Fruit fly (Drosophila melanogaster) Kc167 (cell line): ENCODE data around the gene CG5274.

Experiments used
- Myc ChIP-seq: fragments of >200 bp; optimal IDR thresholded peaks from 2 replicates; lab custom pipeline; 2017; ENCODE audit warnings: missing external identifiers
- Sin3A ChIP-seq: fragments of >200 bp; optimal IDR thresholded peaks from 2 replicates; lab custom pipeline; 2018; ENCODE audit warnings: missing external identifiers
- h ChIP-seq: fragments of >200 bp; optimal IDR thresholded peaks from 3 replicates; lab custom pipeline; 2018; ENCODE audit warnings: missing external identifiers
- insv ChIP-seq: fragments of >200 bp; optimal IDR thresholded peaks from 3 replicates; lab custom pipeline; 2018; ENCODE audit warnings: missing external identifiers
- psq ChIP-seq: fragments of >200 bp; optimal IDR thresholded peaks from 2 replicates; lab custom pipeline; 2017; ENCODE audit warnings: missing external identifiers
- ttk ChIP-seq: sonication (Bioruptor generic); optimal IDR thresholded peaks from 2 replicates; lab custom pipeline; 2017; ENCODE audit warnings: missing external identifiers

Gene CG5274

dm6 chr3L:20462391-20462790 is 34.9 kb upstream of the CG5274 start:
- TF ChIP-seq psq (lab: Kevin White, UChicago) (no peak), h (lab: Kevin White, UChicago) (no peak), Myc (lab: Kevin White, UChicago) (no peak), insv (lab: Kevin White, UChicago) (no peak), ttk (lab: Kevin White, UChicago) (no peak), Sin3A (lab: Kevin White, UChicago) (no peak)

DNA sequence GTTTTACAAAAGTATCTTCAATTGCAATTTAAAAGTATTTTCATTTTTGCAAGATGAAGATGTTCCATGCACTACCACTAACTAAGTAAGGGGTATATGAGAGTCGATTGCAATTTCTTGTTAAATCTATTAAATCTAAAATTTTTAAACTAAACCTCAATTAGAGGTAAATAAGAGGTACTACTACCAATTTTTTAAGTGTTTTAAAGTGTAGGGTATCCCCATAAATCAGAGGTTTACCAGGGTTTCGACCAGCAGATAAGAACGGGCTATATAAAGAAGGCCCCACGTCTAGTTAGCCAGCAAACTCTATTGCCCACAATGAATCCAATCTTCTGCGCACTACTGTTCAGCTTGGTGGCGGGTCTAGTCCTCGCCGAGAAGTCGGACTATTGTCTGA is 32.9 kb upstream of the CG5274 start, which contains the start of gene mag:
mag (plus strand) TSS at position 301 of the 400 bp plus-strand sequence.
- TF ChIP-seq h (lab: Kevin White, UChicago) (no peak), insv (lab: Kevin White, UChicago) (no peak), Myc (lab: Kevin White, UChicago) (no peak), ttk (lab: Kevin White, UChicago) (no peak), psq (lab: Kevin White, UChicago) (no peak), Sin3A (lab: Kevin White, UChicago) (no peak)

- TF ChIP-seq h (lab: Kevin White, UChicago) (no peak), psq (lab: Kevin White, UChicago) (no peak), Sin3A (lab: Kevin White, UChicago) (no peak), insv (lab: Kevin White, UChicago) (no peak), Myc (lab: Kevin White, UChicago) (no peak), ttk (lab: Kevin White, UChicago) (no peak)
Measured at dm6 chr3L:20452813-20453682, 25.6 kb upstream of the CG5274 start, which contains the start of gene CG5199. CG5199 (minus strand) TSS chr3L:20452864.

- no peak for TF ChIP-seq psq (lab: Kevin White, UChicago)
- no peak for TF ChIP-seq Sin3A (lab: Kevin White, UChicago)
- TF ChIP-seq h (lab: Kevin White, UChicago) = no peak
- TF ChIP-seq Myc (lab: Kevin White, UChicago) = no peak
- TF ChIP-seq insv (lab: Kevin White, UChicago) = no peak
- no peak for TF ChIP-seq ttk (lab: Kevin White, UChicago)
Measured at dm6 chr3L:20448773-20449172, 21.3 kb upstream of the CG5274 start.

- no peak for TF ChIP-seq ttk (lab: Kevin White, UChicago)
- TF ChIP-seq psq (lab: Kevin White, UChicago) = no peak
- no peak for TF ChIP-seq h (lab: Kevin White, UChicago)
- no peak for TF ChIP-seq Myc (lab: Kevin White, UChicago)
- no peak for TF ChIP-seq Sin3A (lab: Kevin White, UChicago)
- TF ChIP-seq insv (lab: Kevin White, UChicago) = no peak
Measured at dm6 chr3L:20447957-20448356, 20.5 kb upstream of the CG5274 start.

DNA sequence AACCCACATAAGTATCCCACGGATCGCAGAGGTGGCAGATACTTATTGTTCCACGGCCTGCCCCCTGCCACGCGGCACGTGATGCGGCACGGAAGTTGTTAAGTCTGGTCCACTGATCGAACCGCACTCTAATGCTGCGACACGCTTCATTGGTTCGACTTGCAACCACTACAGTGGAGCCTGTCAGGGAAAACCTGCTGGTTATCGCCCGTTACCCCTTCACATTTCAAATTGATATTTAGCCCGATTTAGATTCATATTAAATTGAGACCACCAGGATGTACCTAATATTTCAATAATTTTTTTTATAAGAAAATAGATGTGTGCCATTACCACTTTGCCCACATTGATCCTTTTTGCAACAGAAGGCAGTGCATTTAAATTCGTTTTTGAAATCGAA is 19.9 kb upstream of the CG5274 start:
- TF ChIP-seq Sin3A (lab: Kevin White, UChicago) = no peak
- no peak for TF ChIP-seq ttk (lab: Kevin White, UChicago)
- TF ChIP-seq insv (lab: Kevin White, UChicago) = no peak
- no peak for TF ChIP-seq Myc (lab: Kevin White, UChicago)
- no peak for TF ChIP-seq psq (lab: Kevin White, UChicago)
- TF ChIP-seq h (lab: Kevin White, UChicago) = no peak

DNA sequence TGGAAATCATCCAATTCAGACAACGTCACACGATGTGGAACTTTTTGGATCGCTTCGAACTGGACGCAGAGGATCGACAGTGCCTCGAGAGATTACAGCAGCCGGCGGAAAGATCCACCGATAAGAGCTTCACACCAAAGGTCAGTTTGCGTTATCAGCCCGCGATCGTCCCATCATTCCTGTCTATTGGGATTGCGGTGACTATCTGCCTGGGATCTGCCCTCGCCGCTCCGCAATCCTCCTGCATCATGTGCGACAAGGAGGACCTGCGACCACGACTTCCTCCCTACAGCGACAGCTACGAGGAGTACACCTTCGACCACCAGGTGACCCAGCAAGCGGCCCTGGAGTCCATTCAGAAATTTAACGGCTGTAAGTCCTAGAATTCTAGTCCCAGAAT is 18.6 kb upstream of the CG5274 start:
- TF ChIP-seq h (lab: Kevin White, UChicago) (no peak), psq (lab: Kevin White, UChicago) (no peak), ttk (lab: Kevin White, UChicago) (no peak), insv (lab: Kevin White, UChicago) (no peak), Sin3A (lab: Kevin White, UChicago) (no peak), Myc (lab: Kevin White, UChicago) (no peak)

- no peak for TF ChIP-seq h (lab: Kevin White, UChicago)
- TF ChIP-seq Myc (lab: Kevin White, UChicago) = no peak
- TF ChIP-seq psq (lab: Kevin White, UChicago) = no peak
Measured at dm6 chr3L:20444815-20445519, 17.5 kb upstream of the CG5274 start.

dm6 chr3L:20442674-20443313 is 15.3 kb upstream of the CG5274 start:
- TF ChIP-seq h (lab: Kevin White, UChicago) (no peak), psq (lab: Kevin White, UChicago) (no peak), Sin3A (lab: Kevin White, UChicago) (no peak), Myc (lab: Kevin White, UChicago) (no peak), ttk (lab: Kevin White, UChicago) (no peak), insv (lab: Kevin White, UChicago) (no peak)

DNA sequence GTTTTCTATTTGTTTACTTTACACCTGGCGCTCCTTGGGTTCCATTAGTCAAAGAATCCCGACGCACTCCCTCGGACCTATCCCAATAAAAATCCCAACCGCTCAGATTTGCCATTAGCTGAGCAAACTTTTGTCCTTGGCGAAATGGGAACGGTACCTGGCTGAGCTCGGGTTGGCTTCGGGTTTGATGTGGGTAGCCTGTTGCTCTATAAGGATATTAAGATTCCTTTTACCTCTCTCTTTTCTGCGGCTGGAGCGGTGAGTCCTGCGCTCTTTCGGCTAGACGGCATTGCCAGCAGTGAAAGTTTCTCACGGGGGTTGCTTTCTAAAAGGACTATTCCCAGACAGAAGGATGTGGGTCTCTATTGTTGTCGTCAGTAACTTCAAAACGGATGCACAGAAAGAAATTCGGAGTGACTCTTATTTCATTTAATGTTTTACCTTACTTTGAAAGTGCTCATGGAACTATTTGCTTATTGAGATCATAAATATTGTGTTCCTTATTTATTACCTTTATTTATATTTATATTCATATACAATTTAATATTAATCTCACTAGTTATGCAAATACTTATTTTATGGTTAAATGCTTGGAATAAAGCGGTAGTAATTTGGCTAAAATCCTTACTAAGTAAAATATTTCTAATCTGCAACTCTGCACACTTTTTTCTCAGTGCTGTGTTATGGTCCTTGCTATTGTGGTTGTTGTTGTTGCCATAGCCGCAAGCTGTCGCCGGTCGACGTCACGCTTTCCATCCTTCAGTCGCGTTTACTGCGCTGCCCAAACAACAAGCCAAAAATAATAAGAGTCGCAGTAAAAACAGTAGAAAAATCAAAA is 14.4 kb upstream of the CG5274 start, which contains the start of gene CG5910:
CG5910 (plus strand) TSS at position 788 of the 838 bp plus-strand sequence.
- TF ChIP-seq Sin3A (lab: Kevin White, UChicago) = no peak
